Worm (Caenorhabditis elegans): ENCODE results near the gene pals-23.

DNA sequence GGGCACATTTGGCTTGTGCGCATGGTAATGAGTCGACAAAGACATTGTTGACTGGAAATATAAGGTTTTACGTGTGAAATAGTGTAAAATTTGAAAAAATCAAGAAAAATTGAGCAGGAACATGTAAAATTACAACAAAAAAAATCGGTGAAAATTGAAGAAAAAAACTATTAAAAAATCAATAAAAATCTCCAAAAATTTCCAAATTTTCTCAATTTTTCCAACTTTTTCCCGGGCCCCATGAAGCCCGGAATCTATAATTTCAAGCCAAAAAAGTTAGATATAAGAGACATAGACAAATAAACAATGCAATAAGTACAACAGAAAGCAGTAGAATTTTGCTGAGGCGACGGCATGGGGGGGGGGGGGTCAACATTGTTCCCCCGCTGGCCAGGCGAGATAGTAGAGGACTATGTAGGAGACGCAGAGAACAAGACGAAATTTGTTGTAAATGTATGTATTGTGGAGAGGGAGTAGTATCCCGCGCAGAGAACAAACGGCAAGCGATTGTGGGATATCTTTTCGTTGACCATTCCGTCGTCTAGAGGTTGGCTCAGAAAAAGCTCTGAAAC, 29.7 kb upstream of the pals-23 start, which contains the start of gene pat-4:
- TF ChIP-seq nhr-10 (tag; optimal IDR thresholded peaks at IDR 0.05) (no peak), F26F4.8 (GFP tag; conservative IDR thresholded peaks at IDR 0.05) (no peak), aly-2 (tag; optimal IDR thresholded peaks at IDR 0.05) (no peak), Y105C5A.15 (GFP tag; IDR thresholded peaks at IDR 0.05) (no peak), attf-4 (tag; optimal IDR thresholded peaks at IDR 0.05) (no peak), pha-4 (GFP tag; IDR thresholded peaks at IDR 0.05) (0 out of 2 replicates have a peak, but pooled peaks have one; percentile 31), pha-4 (tag; optimal IDR thresholded peaks at IDR 0.05) (no peak)
